Fruit fly (Drosophila melanogaster) whole organism: ENCODE measurements around the gene Daao2.

Experiments used
- CG8478 ChIP-seq: fragments of >200 bp; optimal IDR thresholded peaks from 2 replicates; lab custom pipeline; 2018; ENCODE audit warnings: inconsistent platforms
- Dll ChIP-seq: fragments of >200 bp; optimal IDR thresholded peaks from 2 replicates; lab custom pipeline; 2017
- EcR ChIP-seq, 2 experiments: fragments of >200 bp; optimal IDR thresholded peaks; 2 replicates each; lab custom pipeline; 2017; ENCODE audit warnings: missing biosample characterization in 2 of 2, missing genetic modification characterization in 2 of 2, missing genetic modification reagents in 2 of 2
- psq ChIP-seq: fragments of >200 bp; optimal IDR thresholded peaks from 2 replicates; lab custom pipeline; 2017

DNA sequence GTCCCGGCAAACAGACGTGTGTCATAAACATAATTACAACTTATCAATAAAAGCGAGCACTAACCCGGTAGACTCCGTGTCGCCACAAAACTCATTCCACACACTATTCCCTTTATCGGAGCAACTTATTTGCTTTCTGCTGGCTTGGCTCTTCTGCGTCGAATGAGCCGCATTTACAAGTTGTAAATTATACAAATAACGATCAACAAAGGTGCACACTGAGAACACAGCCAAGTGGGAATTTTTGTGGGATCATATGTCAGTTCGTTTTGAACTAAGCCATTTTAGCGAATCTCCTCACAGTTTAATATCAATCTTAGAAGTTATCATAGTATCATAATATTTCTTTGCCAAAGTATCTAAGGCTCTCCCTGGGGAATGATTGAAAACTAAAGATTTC is 15.5 kb downstream of the Daao2 start:
- no peak for TF ChIP-seq Dll (lab: Kevin White, UChicago)
- no peak for TF ChIP-seq CG8478 (lab: Kevin White, UChicago)
- TF ChIP-seq psq (lab: Kevin White, UChicago), result no peak
- TF ChIP-seq EcR (GFP tag; optimal IDR thresholded peaks at IDR 0.05; lab: Kevin White, UChicago), result no peak
